Worm (Caenorhabditis elegans): Measurements from ENCODE around the gene srh-10.

- TF ChIP-seq ztf-11 (tag; optimal IDR thresholded peaks at IDR 0.05) (no peak), lin-35 (GFP tag; optimal IDR thresholded peaks at IDR 0.05) (peak; percentile 14 to 44), ztf-4 (tag; optimal IDR thresholded peaks at IDR 0.05) (no peak), ama-1 (optimal IDR thresholded peaks at IDR 0.05) (no peak), ceh-82 (tag; optimal IDR thresholded peaks at IDR 0.05) (no peak), skn-1 (tag; optimal IDR thresholded peaks at IDR 0.05) (peak; percentile 93), nhr-237 (tag; optimal IDR thresholded peaks at IDR 0.05) (no peak), mdl-1 (tag; optimal IDR thresholded peaks at IDR 0.05) (no peak), F16B12.6 (tag; optimal IDR thresholded peaks at IDR 0.05) (no peak), aly-2 (tag; optimal IDR thresholded peaks at IDR 0.05) (no peak), snpc-4 (tag; optimal IDR thresholded peaks at IDR 0.05) (no peak), elt-3 (tag; optimal IDR thresholded peaks at IDR 0.05) (no peak), fkh-10 (GFP tag; optimal IDR thresholded peaks at IDR 0.05) (no peak), lin-39 (tag; optimal IDR thresholded peaks at IDR 0.05) (no peak)
These were observed 43.6 kb upstream of the srh-10 start, which contains the start of gene F17A9.4 for ce11 chrV:6110533-6110932.

All from whole organism, L1 larva.